Worm (Caenorhabditis elegans) whole organism, early embryonic: ENCODE data around the gene F59B10.4.

Source experiments
- B0310.2 ChIP-seq: sonication (generic microtip); optimal IDR thresholded peaks from 2 replicates; lab custom pipeline; 2016; ENCODE audit warnings: mild to moderate bottlenecking, missing genetic modification characterization, missing compliant biosample characterization
- F13C5.2 ChIP-seq: sonication (generic microtip); optimal IDR thresholded peaks from 2 replicates; lab custom pipeline; 2017; ENCODE audit warnings: mild to moderate bottlenecking, missing genetic modification characterization, inconsistent platforms, missing compliant biosample characterization
- aly-1 ChIP-seq: sonication (generic microtip); optimal IDR thresholded peaks from 2 replicates; lab custom pipeline; 2016; ENCODE audit warnings: missing genetic modification characterization, missing compliant biosample characterization
- ama-1 ChIP-seq: fragments of 150-350 bp; optimal IDR thresholded peaks from 2 replicates; lab custom pipeline; 2014
- ceh-13 ChIP-seq: fragments of 200-800 bp; sonication (Bioruptor generic); optimal IDR thresholded peaks from 2 replicates; lab custom pipeline; 2018; ENCODE audit warnings: mild to moderate bottlenecking, missing genetic modification characterization, missing compliant biosample characterization
- ceh-36 ChIP-seq: sonication (generic microtip); optimal IDR thresholded peaks from 2 replicates; lab custom pipeline; 2016; ENCODE audit warnings: missing genetic modification characterization, inconsistent platforms, missing compliant biosample characterization
- flt-1 ChIP-seq: fragments of 200-800 bp; sonication (Bioruptor generic); IDR thresholded peaks from 2 replicates; pipeline ENCODE4 v1.3.6; 2022; ENCODE audit warnings: missing genetic modification characterization, missing compliant biosample characterization
- hmg-4 ChIP-seq: fragments of 200-800 bp; sonication (Bioruptor generic); optimal IDR thresholded peaks from 2 replicates; lab custom pipeline; 2018; ENCODE audit warnings: mild to moderate bottlenecking, missing genetic modification characterization, missing compliant biosample characterization
- scrt-1 ChIP-seq: fragments of 200-800 bp; sonication (Bioruptor generic); IDR thresholded peaks from 2 replicates; pipeline ENCODE4 v1.3.6; 2022; ENCODE audit warnings: missing genetic modification characterization, missing compliant biosample characterization
- tbx-11 ChIP-seq: fragments of 200-800 bp; sonication (Bioruptor generic); IDR thresholded peaks from 2 replicates; pipeline ENCODE4 v1.3.6; 2022; ENCODE audit warnings: missing genetic modification characterization, missing compliant biosample characterization
- tbx-37 ChIP-seq: fragments of 200-800 bp; sonication (Bioruptor generic); conservative IDR thresholded peaks from 2 replicates; pipeline ENCODE4 v1.3.6; 2022; ENCODE audit warnings: missing genetic modification reagents, missing genetic modification characterization, missing compliant biosample characterization

DNA sequence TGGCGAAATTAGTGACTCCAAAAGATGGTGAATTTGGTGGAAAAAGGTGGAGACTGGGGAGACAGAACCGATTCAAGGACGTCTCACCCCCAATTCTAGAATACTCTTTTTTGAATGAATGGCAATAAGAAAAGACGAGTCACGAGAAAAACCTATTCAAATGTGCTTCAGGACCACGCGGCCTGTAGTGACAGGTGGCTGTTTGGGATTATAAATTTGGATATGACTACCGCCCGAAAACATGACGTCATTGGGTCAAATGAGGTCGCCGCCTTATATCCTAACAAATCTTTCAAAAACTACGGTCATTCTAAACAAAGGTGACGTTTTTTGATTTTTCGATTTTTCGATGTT lies 35.1 kb upstream of the F59B10.4 start:
- TF ChIP-seq ama-1 (lab: Kevin White, UChicago) (no peak), scrt-1 (no peak), flt-1 (GFP tag; lab: Robert Waterston, UW) (no peak), F13C5.2 (no peak), ceh-36 (tag; lab: Kevin White, UChicago) (no peak), hmg-4 (no peak), tbx-11 (GFP tag; lab: Robert Waterston, UW) (no peak), aly-1 (tag; lab: Kevin White, UChicago) (no peak), B0310.2 (tag; lab: Kevin White, UChicago) (no peak), ceh-13 (no peak), tbx-37 (GFP tag; lab: Robert Waterston, UW) (no peak)
